Fruit fly (Drosophila melanogaster) Kc167 (cell line): ENCODE results near the gene Exo70.

Source experiments
- insv ChIP-seq: fragments of >200 bp; optimal IDR thresholded peaks from 3 replicates; lab custom pipeline; 2018; ENCODE audit warnings: missing external identifiers
- psq ChIP-seq: fragments of >200 bp; optimal IDR thresholded peaks from 2 replicates; lab custom pipeline; 2017; ENCODE audit warnings: missing external identifiers

- TF ChIP-seq insv (no peak), psq (lab: Kevin White, UChicago) (no peak)
Observed at dm6 chr3L:8440771-8441549, 29.3 kb downstream of the Exo70 start.
